Fruit fly (Drosophila melanogaster) whole organism, adult: ENCODE measurements around the gene CG31200.

Source experiments
- CG11617 ChIP-seq: fragments of 200-800 bp; sonication (Bioruptor generic); optimal IDR thresholded peaks from 2 replicates; lab custom pipeline; 2017; ENCODE audit warnings: mild to moderate bottlenecking, missing biosample characterization, missing genetic modification reagents, missing genetic modification characterization
- CG12768 ChIP-seq: fragments of 200-800 bp; sonication (Bioruptor generic); optimal IDR thresholded peaks from 2 replicates; lab custom pipeline; 2017; ENCODE audit warnings: missing biosample characterization, missing genetic modification characterization, mild to moderate bottlenecking, moderate library complexity, missing genetic modification reagents
- CG14711 ChIP-seq: fragments of 200-800 bp; sonication (Bioruptor generic); optimal IDR thresholded peaks from 2 replicates; lab custom pipeline; 2018; ENCODE audit warnings: missing biosample characterization, mild to moderate bottlenecking, missing genetic modification characterization, moderate library complexity
- CG7101 ChIP-seq: fragments of 200-800 bp; sonication (Bioruptor generic); optimal IDR thresholded peaks from 2 replicates; lab custom pipeline; 2018; ENCODE audit warnings: missing biosample characterization, mild to moderate bottlenecking, missing genetic modification characterization, moderate library complexity
- Crg-1 ChIP-seq: fragments of 200-800 bp; sonication (Bioruptor generic); optimal IDR thresholded peaks from 2 replicates; lab custom pipeline; 2016; ENCODE audit warnings: missing biosample characterization, missing genetic modification characterization
- Mnt ChIP-seq: fragments of 200-800 bp; sonication (Bioruptor generic); optimal IDR thresholded peaks from 2 replicates; lab custom pipeline; 2016; ENCODE audit warnings: missing biosample characterization, mild to moderate bottlenecking, missing genetic modification characterization
- bab1 ChIP-seq: fragments of 200-800 bp; sonication (Bioruptor generic); optimal IDR thresholded peaks from 3 replicates; lab custom pipeline; 2019; ENCODE audit warnings: missing biosample characterization, mild to moderate bottlenecking, missing genetic modification characterization, moderate library complexity
- cic ChIP-seq: fragments of 200-800 bp; sonication (Bioruptor generic); optimal IDR thresholded peaks from 2 replicates; lab custom pipeline; 2017; ENCODE audit warnings: missing biosample characterization, mild to moderate bottlenecking, missing genetic modification characterization, moderate library complexity
- kay ChIP-seq: fragments of 200-800 bp; sonication (Bioruptor generic); peaks from one replicate; lab custom pipeline; 2016; ENCODE audit warnings: missing biosample characterization, missing genetic modification characterization, borderline replicate concordance
- ovo ChIP-seq: fragments of 200-800 bp; sonication (Bioruptor generic); optimal IDR thresholded peaks from 2 replicates; lab custom pipeline; 2016; ENCODE audit warnings: missing biosample characterization, missing genetic modification characterization
- tj ChIP-seq: fragments of 200-800 bp; sonication (Bioruptor generic); optimal IDR thresholded peaks from 3 replicates; lab custom pipeline; 2017; ENCODE audit warnings: missing biosample characterization, mild to moderate bottlenecking, missing genetic modification characterization, moderate library complexity
- toe ChIP-seq: fragments of 200-800 bp; sonication (Bioruptor generic); optimal IDR thresholded peaks from 2 replicates; lab custom pipeline; 2016; ENCODE audit warnings: missing biosample characterization, missing genetic modification characterization

- TF ChIP-seq Mnt (GFP tag; lab: Kevin White, UChicago) (no peak), CG12768 (GFP tag; lab: Kevin White, UChicago) (no peak), toe (GFP tag; lab: Kevin White, UChicago) (no peak), cic (GFP tag; lab: Kevin White, UChicago) (no peak), CG11617 (no peak), Crg-1 (GFP tag; lab: Kevin White, UChicago) (no peak), kay (GFP tag; lab: Kevin White, UChicago) (no peak), CG14711 (no peak), tj (GFP tag; lab: Kevin White, UChicago) (no peak), CG7101 (tag; lab: Kevin White, UChicago) (no peak), ovo (GFP tag; lab: Kevin White, UChicago) (no peak), bab1 (GFP tag; lab: Kevin White, UChicago) (no peak)
Observed at dm6 chr3R:20754991-20755390, 9.9 kb upstream of the CG31200 start.
